Worm (Caenorhabditis elegans) whole organism, L3 larva: ENCODE measurements around the gene K08H2.7.
A peak's percentile ranks its signal among the peaks of the same experiment; 100 is the strongest.

Experiments used
- R02D3.7 ChIP-seq: fragments of 150-350 bp; optimal IDR thresholded peaks from 2 replicates; lab custom pipeline; 2014; ENCODE audit warnings: missing biosample characterization, missing genetic modification characterization
- ZK546.5 ChIP-seq: sonication (generic microtip); optimal IDR thresholded peaks from 2 replicates; lab custom pipeline; 2017; ENCODE audit warnings: missing biosample characterization, missing genetic modification characterization
- ceh-16 ChIP-seq: sonication (generic microtip); optimal IDR thresholded peaks from 2 replicates; lab custom pipeline; 2017; ENCODE audit warnings: missing biosample characterization, missing genetic modification characterization
- ceh-28 ChIP-seq: fragments of 150-350 bp; optimal IDR thresholded peaks from 2 replicates; lab custom pipeline; 2014; ENCODE audit warnings: missing biosample characterization, missing genetic modification reagents, missing genetic modification characterization
- ceh-82 ChIP-seq: fragments of 150-350 bp; optimal IDR thresholded peaks from 2 replicates; lab custom pipeline; 2014; ENCODE audit warnings: missing biosample characterization, missing genetic modification characterization
- ceh-9 ChIP-seq: sonication (generic microtip); optimal IDR thresholded peaks from 2 replicates; lab custom pipeline; 2018; ENCODE audit warnings: missing biosample characterization, missing genetic modification characterization
- daf-12 ChIP-seq: fragments of 150-350 bp; optimal IDR thresholded peaks from 2 replicates; lab custom pipeline; 2014; ENCODE audit warnings: missing biosample characterization, missing genetic modification reagents, missing genetic modification characterization
- egl-27 ChIP-seq: sonication (generic microtip); optimal IDR thresholded peaks from 4 replicates; lab custom pipeline; 2017; ENCODE audit warnings: missing biosample characterization, missing genetic modification reagents, missing genetic modification characterization
- egl-5 ChIP-seq: fragments of 150-350 bp; optimal IDR thresholded peaks from 2 replicates; lab custom pipeline; 2017; ENCODE audit warnings: missing biosample characterization, missing genetic modification reagents, missing genetic modification characterization, inconsistent platforms
- elt-1 ChIP-seq: fragments of 150-350 bp; optimal IDR thresholded peaks from 2 replicates; lab custom pipeline; 2014; ENCODE audit warnings: missing biosample characterization, missing genetic modification characterization
- elt-2 ChIP-seq: sonication (generic microtip); optimal IDR thresholded peaks from 2 replicates; lab custom pipeline; 2016; ENCODE audit warnings: missing genetic modification reagents, mild to moderate bottlenecking, missing genetic modification characterization, missing compliant biosample characterization
- eor-1 ChIP-seq, 2 experiments: fragments of 150-350 bp; optimal IDR thresholded peaks; 2 replicates each; lab custom pipeline; 2014 to 2018; ENCODE audit warnings: missing biosample characterization in 2 of 2, missing genetic modification characterization in 2 of 2
- fkh-10 ChIP-seq: sonication (generic microtip); optimal IDR thresholded peaks from 2 replicates; lab custom pipeline; 2017; ENCODE audit warnings: missing biosample characterization, missing genetic modification reagents, missing genetic modification characterization
- fkh-2 ChIP-seq: fragments of 150-350 bp; optimal IDR thresholded peaks from 2 replicates; lab custom pipeline; 2014; ENCODE audit warnings: missing biosample characterization, missing genetic modification reagents, missing genetic modification characterization
- lin-39 ChIP-seq: fragments of 150-350 bp; optimal IDR thresholded peaks from 2 replicates; lab custom pipeline; 2018; ENCODE audit warnings: missing biosample characterization, missing genetic modification reagents, missing genetic modification characterization
- mml-1 ChIP-seq: fragments of 150-350 bp; sonication (generic microtip); optimal IDR thresholded peaks from 3 replicates; lab custom pipeline; 2014; ENCODE audit warnings: missing biosample characterization, missing genetic modification characterization
- nhr-28 ChIP-seq: fragments of 150-350 bp; optimal IDR thresholded peaks from 2 replicates; lab custom pipeline; 2014; ENCODE audit warnings: missing biosample characterization, missing genetic modification characterization
- nhr-43 ChIP-seq: sonication (generic microtip); optimal IDR thresholded peaks from 2 replicates; lab custom pipeline; 2016; ENCODE audit warnings: mild to moderate bottlenecking, missing genetic modification characterization, missing compliant biosample characterization; ENCODE audit not compliant: poor library complexity, severe bottlenecking
- nhr-67 ChIP-seq: fragments of 150-350 bp; optimal IDR thresholded peaks from 2 replicates; lab custom pipeline; 2014; ENCODE audit warnings: missing biosample characterization, missing genetic modification characterization
- nhr-76 ChIP-seq: fragments of 150-350 bp; sonication (generic microtip); optimal IDR thresholded peaks from 5 replicates; lab custom pipeline; 2014; ENCODE audit warnings: missing biosample characterization, missing genetic modification characterization
- pha-4 ChIP-seq: fragments of 150-350 bp; optimal IDR thresholded peaks from 2 replicates; lab custom pipeline; 2014; ENCODE audit warnings: missing biosample characterization, missing genetic modification reagents, missing genetic modification characterization
- pqm-1 ChIP-seq: fragments of 150-350 bp; optimal IDR thresholded peaks from 2 replicates; lab custom pipeline; 2017; ENCODE audit warnings: missing biosample characterization, missing genetic modification characterization, inconsistent platforms
- snpc-4 ChIP-seq: fragments of 150-350 bp; optimal IDR thresholded peaks from 2 replicates; lab custom pipeline; 2014; ENCODE audit warnings: missing biosample characterization, missing genetic modification characterization
- tbx-2 ChIP-seq: sonication (generic microtip); optimal IDR thresholded peaks from 2 replicates; lab custom pipeline; 2016; ENCODE audit warnings: mild to moderate bottlenecking, missing genetic modification characterization, missing compliant biosample characterization
- unc-39 ChIP-seq: sonication (generic microtip); optimal IDR thresholded peaks from 4 replicates; lab custom pipeline; 2017; ENCODE audit warnings: missing biosample characterization, missing genetic modification characterization
- unc-62 ChIP-seq: fragments of 150-350 bp; sonication (generic microtip); optimal IDR thresholded peaks from 4 replicates; lab custom pipeline; 2014; ENCODE audit warnings: missing biosample characterization, missing genetic modification reagents, missing genetic modification characterization
- zag-1 ChIP-seq: fragments of 150-350 bp; optimal IDR thresholded peaks from 2 replicates; lab custom pipeline; 2014; ENCODE audit warnings: missing biosample characterization, missing genetic modification characterization
- ztf-11 ChIP-seq: fragments of 150-350 bp; optimal IDR thresholded peaks from 2 replicates; lab custom pipeline; 2014; ENCODE audit warnings: missing biosample characterization, missing genetic modification characterization

The K08H2.7 gene

ce11 chrX:13202312-13202711 is 45.9 kb downstream of the K08H2.7 start:
- TF ChIP-seq lin-39 (tag; lab: Kevin White, UChicago) = no peak
- TF ChIP-seq tbx-2 (tag; lab: Kevin White, UChicago) = no peak
- no peak for TF ChIP-seq egl-5 (tag; lab: Kevin White, UChicago)
- TF ChIP-seq eor-1 (tag; optimal IDR thresholded peaks at IDR 0.05; lab: Kevin White, UChicago) = no peak
- no peak for TF ChIP-seq nhr-76 (tag; lab: Kevin White, UChicago)
- no peak for TF ChIP-seq fkh-2 (tag; lab: Kevin White, UChicago)
- no peak for TF ChIP-seq pha-4 (tag; lab: Kevin White, UChicago)
- no peak for TF ChIP-seq egl-27 (tag; lab: Kevin White, UChicago)
- no peak for TF ChIP-seq nhr-43 (tag; lab: Kevin White, UChicago)
- TF ChIP-seq snpc-4 = no peak
- TF ChIP-seq elt-2 = no peak
- no peak for TF ChIP-seq zag-1 (tag; lab: Kevin White, UChicago)
- TF ChIP-seq ztf-11 = no peak
- TF ChIP-seq elt-1 (tag; lab: Kevin White, UChicago) = no peak
- no peak for TF ChIP-seq unc-62 (GFP tag; lab: Kevin White, UChicago)
- no peak for TF ChIP-seq ceh-9 (tag; lab: Kevin White, UChicago)
- TF ChIP-seq unc-39 (tag; lab: Kevin White, UChicago) = no peak
- TF ChIP-seq pqm-1 (tag; lab: Kevin White, UChicago) = no peak
- TF ChIP-seq ceh-82 (tag; lab: Kevin White, UChicago) = no peak
- TF ChIP-seq ceh-16 (tag; lab: Kevin White, UChicago) = no peak

ce11 chrX:13201401-13201800 is 46.8 kb downstream of the K08H2.7 start, which contains the start of gene unc-9:
Gene unc-9, plus strand, starts transcription at chrX:13201770.
- TF ChIP-seq nhr-43 (tag; lab: Kevin White, UChicago) = no peak
- TF ChIP-seq fkh-10 (GFP tag; lab: Kevin White, UChicago) = peak; percentile 67
- TF ChIP-seq elt-2 = no peak
- no peak for TF ChIP-seq mml-1
- no peak for TF ChIP-seq daf-12 (tag; lab: Kevin White, UChicago)
- no peak for TF ChIP-seq ZK546.5 (tag; lab: Kevin White, UChicago)

- peak; percentile 69 for TF ChIP-seq egl-5 (tag; lab: Kevin White, UChicago)
- TF ChIP-seq ceh-28 (tag; lab: Kevin White, UChicago) = no peak
- TF ChIP-seq fkh-10 (GFP tag; lab: Kevin White, UChicago) = no peak
- TF ChIP-seq R02D3.7 (tag; lab: Kevin White, UChicago) = no peak
- TF ChIP-seq nhr-28 (tag; lab: Kevin White, UChicago) = no peak
- no peak for TF ChIP-seq nhr-67 (tag; lab: Kevin White, UChicago)
Measured at ce11 chrX:13200312-13200711, 47.9 kb downstream of the K08H2.7 start.

- TF ChIP-seq fkh-10 (GFP tag; lab: Kevin White, UChicago) (peak; percentile 29), lin-39 (tag; lab: Kevin White, UChicago) (peak; percentile 0), snpc-4 (no peak)
Measured at ce11 chrX:13198134-13198533, 50.1 kb downstream of the K08H2.7 start.
